Fruit fly (Drosophila melanogaster) whole organism, embryonic: Measurements from ENCODE around the gene Pp1-87B.

ENCODE experiments used
- Abd-B ChIP-seq: fragments of 200-800 bp; sonication (Bioruptor generic); optimal IDR thresholded peaks from 2 replicates; lab custom pipeline; 2018; ENCODE audit warnings: missing biosample characterization, mild to moderate bottlenecking, missing genetic modification characterization, moderate library complexity
- B-H2 ChIP-seq: fragments of 200-800 bp; sonication (Bioruptor generic); optimal IDR thresholded peaks from 2 replicates; lab custom pipeline; 2018; ENCODE audit warnings: missing biosample characterization, mild to moderate bottlenecking, missing genetic modification characterization
- CG10274 ChIP-seq: fragments of 200-800 bp; sonication (Bioruptor generic); optimal IDR thresholded peaks from 3 replicates; lab custom pipeline; 2017; ENCODE audit warnings: missing biosample characterization, mild to moderate bottlenecking, missing genetic modification characterization
- CG10959 ChIP-seq: fragments of 200-800 bp; sonication (Bioruptor generic); IDR thresholded peaks from 2 replicates; pipeline ENCODE4 v1.3.6; 2022; ENCODE audit warnings: missing biosample characterization, missing genetic modification characterization
- CG11456 ChIP-seq: fragments of 200-800 bp; sonication (Bioruptor generic); IDR thresholded peaks from 3 replicates; pipeline ENCODE4 v1.3.6; 2022; ENCODE audit warnings: missing biosample characterization, missing genetic modification characterization
- CG12236 ChIP-seq: fragments of 200-800 bp; sonication (Bioruptor generic); optimal IDR thresholded peaks from 2 replicates; lab custom pipeline; 2016; ENCODE audit warnings: missing biosample characterization, missing genetic modification characterization
- CG14667 ChIP-seq: fragments of 200-800 bp; sonication (Bioruptor generic); IDR thresholded peaks from 2 replicates; pipeline ENCODE4 v1.3.6; 2022; ENCODE audit warnings: missing biosample characterization, missing genetic modification characterization
- CG14965 ChIP-seq: fragments of 200-800 bp; sonication (Bioruptor generic); optimal IDR thresholded peaks from 2 replicates; lab custom pipeline; 2016; ENCODE audit warnings: missing biosample characterization, missing genetic modification characterization, borderline replicate concordance
- CG18619 ChIP-seq: fragments of 200-800 bp; sonication (Bioruptor generic); optimal IDR thresholded peaks from 3 replicates; lab custom pipeline; 2017; ENCODE audit warnings: missing biosample characterization, mild to moderate bottlenecking, missing genetic modification characterization
- CG2889 ChIP-seq: fragments of 200-800 bp; sonication (Bioruptor generic); IDR thresholded peaks from 3 replicates; pipeline ENCODE4 v1.3.6; 2022; ENCODE audit warnings: missing biosample characterization, missing genetic modification characterization
- CG3065 ChIP-seq: fragments of 200-800 bp; sonication (Bioruptor generic); optimal IDR thresholded peaks from 2 replicates; lab custom pipeline; 2016; ENCODE audit warnings: missing biosample characterization, missing genetic modification characterization
- CG31441 ChIP-seq: fragments of 200-800 bp; sonication (Bioruptor generic); IDR thresholded peaks from 2 replicates; pipeline ENCODE4 v1.3.6; 2022; ENCODE audit warnings: missing biosample characterization, missing genetic modification characterization
- CG3281 ChIP-seq: fragments of 200-800 bp; sonication (Bioruptor generic); optimal IDR thresholded peaks from 3 replicates; lab custom pipeline; 2017; ENCODE audit warnings: missing biosample characterization, mild to moderate bottlenecking, missing genetic modification characterization
- CG3407 ChIP-seq: fragments of 200-800 bp; sonication (Bioruptor generic); optimal IDR thresholded peaks from 2 replicates; lab custom pipeline; 2018; ENCODE audit warnings: missing biosample characterization, mild to moderate bottlenecking, missing genetic modification characterization
- CG6254 ChIP-seq: fragments of 200-800 bp; sonication (Bioruptor generic); optimal IDR thresholded peaks from 3 replicates; lab custom pipeline; 2017; ENCODE audit warnings: mild to moderate bottlenecking, missing biosample characterization, missing genetic modification reagents, missing genetic modification characterization
- CG6683 ChIP-seq: fragments of 200-800 bp; sonication (Bioruptor generic); optimal IDR thresholded peaks from 2 replicates; lab custom pipeline; 2017; ENCODE audit warnings: missing biosample characterization, mild to moderate bottlenecking, missing genetic modification characterization, missing genetic modification reagents
- CG6791 ChIP-seq: fragments of 200-800 bp; sonication (Bioruptor generic); IDR thresholded peaks from 3 replicates; pipeline ENCODE4 v1.3.6; 2022; ENCODE audit warnings: missing biosample characterization, missing genetic modification characterization; ENCODE audit not compliant: partially characterized antibody
- CG7745 ChIP-seq: fragments of 200-800 bp; sonication (Bioruptor generic); optimal IDR thresholded peaks from 2 replicates; lab custom pipeline; 2018; ENCODE audit warnings: missing biosample characterization, mild to moderate bottlenecking, missing genetic modification characterization, moderate library complexity
- CG8359 ChIP-seq: fragments of 200-800 bp; sonication (Bioruptor generic); optimal IDR thresholded peaks from 2 replicates; lab custom pipeline; 2017; ENCODE audit warnings: missing biosample characterization, mild to moderate bottlenecking, missing genetic modification characterization, borderline replicate concordance
- CG8388 ChIP-seq: fragments of 200-800 bp; sonication (Bioruptor generic); optimal IDR thresholded peaks from 2 replicates; lab custom pipeline; 2019; ENCODE audit warnings: missing biosample characterization, mild to moderate bottlenecking, missing genetic modification characterization, moderate library complexity
- CG8478 ChIP-seq: fragments of >200 bp; optimal IDR thresholded peaks from 2 replicates; lab custom pipeline; 2018
- CG9876 ChIP-seq: fragments of 200-800 bp; sonication (Bioruptor generic); optimal IDR thresholded peaks from 2 replicates; lab custom pipeline; 2016; ENCODE audit warnings: missing biosample characterization, missing genetic modification characterization
- CkIIα-i1 ChIP-seq: fragments of 200-800 bp; sonication (Bioruptor generic); IDR thresholded peaks from 2 replicates; pipeline ENCODE4 v1.3.6; 2022; ENCODE audit warnings: missing biosample characterization, missing genetic modification characterization
- Dad ChIP-seq: fragments of 200-800 bp; sonication (Bioruptor generic); optimal IDR thresholded peaks from 3 replicates; lab custom pipeline; 2016; ENCODE audit warnings: missing biosample characterization, missing genetic modification characterization
- Dfd ChIP-seq, 2 experiments: fragments of >200 bp; optimal IDR thresholded peaks; 2 replicates each; lab custom pipeline; 2017; ENCODE audit warnings: missing biosample characterization in 2 of 2, missing genetic modification characterization in 2 of 2
- E2f1 ChIP-seq: fragments of 200-800 bp; sonication (Bioruptor generic); IDR thresholded peaks from 2 replicates; pipeline ENCODE4 v1.3.6; 2022; ENCODE audit warnings: missing biosample characterization, missing genetic modification characterization
- H15 ChIP-seq: fragments of 200-800 bp; sonication (Bioruptor generic); IDR thresholded peaks from 3 replicates; pipeline ENCODE4 v1.3.6; 2022; ENCODE audit warnings: missing biosample characterization, missing genetic modification characterization
- HLH4C ChIP-seq: fragments of 200-800 bp; sonication (Bioruptor generic); IDR thresholded peaks from 3 replicates; pipeline ENCODE4 v1.3.6; 2022; ENCODE audit warnings: missing biosample characterization, missing genetic modification characterization; ENCODE audit not compliant: partially characterized antibody
- Hr51 ChIP-seq, 2 experiments: fragments of 200-800 bp; sonication (Bioruptor generic); optimal IDR thresholded peaks; 2 replicates in 1 of 2; 3 replicates in 1 of 2; lab custom pipeline; 2016 to 2018; ENCODE audit warnings: missing biosample characterization in 2 of 2, missing genetic modification characterization in 2 of 2, mild to moderate bottlenecking in 1 of 2, moderate library complexity in 1 of 2
- Jarid2 ChIP-seq: fragments of 200-800 bp; sonication (Bioruptor generic); optimal IDR thresholded peaks from 3 replicates; lab custom pipeline; 2017; ENCODE audit warnings: mild to moderate bottlenecking, missing biosample characterization, missing genetic modification reagents, missing genetic modification characterization
- Med ChIP-seq: fragments of 200-800 bp; sonication (Bioruptor generic); peaks from one replicate; lab custom pipeline; 2016; ENCODE audit warnings: missing biosample characterization, missing genetic modification characterization, mild to moderate bottlenecking, inconsistent platforms, moderate library complexity
- aop ChIP-seq: fragments of 200-800 bp; sonication (Bioruptor generic); IDR thresholded peaks from 2 replicates; pipeline ENCODE4 v1.3.6; 2022; ENCODE audit warnings: missing biosample characterization, missing genetic modification characterization
- ato ChIP-seq: fragments of 200-800 bp; sonication (Bioruptor generic); IDR thresholded peaks from 2 replicates; pipeline ENCODE4 v1.3.6; 2022; ENCODE audit warnings: missing biosample characterization, missing genetic modification characterization; ENCODE audit not compliant: partially characterized antibody
- ci ChIP-seq: fragments of 200-800 bp; sonication (Bioruptor generic); IDR thresholded peaks from 3 replicates; pipeline ENCODE4 v1.3.6; 2022; ENCODE audit warnings: missing biosample characterization, missing genetic modification characterization
- dpn ChIP-seq, 2 experiments: fragments of 200-800 bp; sonication (Bioruptor generic); optimal IDR thresholded peaks; 3 replicates each; lab custom pipeline; 2016; ENCODE audit warnings: missing biosample characterization in 2 of 2, missing genetic modification characterization in 2 of 2
- ewg ChIP-seq: fragments of 200-800 bp; sonication (Bioruptor generic); optimal IDR thresholded peaks from 3 replicates; lab custom pipeline; 2017; ENCODE audit warnings: mild to moderate bottlenecking, missing biosample characterization, missing genetic modification reagents, missing genetic modification characterization
- fd3F ChIP-seq: fragments of 200-800 bp; sonication (Bioruptor generic); optimal IDR thresholded peaks from 2 replicates; lab custom pipeline; 2018; ENCODE audit warnings: missing biosample characterization, mild to moderate bottlenecking, missing genetic modification characterization, moderate library complexity
- gro ChIP-seq: fragments of 200-800 bp; sonication (Bioruptor generic); optimal IDR thresholded peaks from 2 replicates; lab custom pipeline; 2016; ENCODE audit warnings: missing biosample characterization, missing genetic modification characterization
- mld ChIP-seq: fragments of 200-800 bp; sonication (Bioruptor generic); IDR thresholded peaks from 3 replicates; pipeline ENCODE4 v1.3.6; 2022; ENCODE audit warnings: missing biosample characterization, missing genetic modification characterization; ENCODE audit not compliant: partially characterized antibody
- nau ChIP-seq: fragments of 200-800 bp; sonication (Bioruptor generic); optimal IDR thresholded peaks from 3 replicates; lab custom pipeline; 2017; ENCODE audit warnings: missing biosample characterization, mild to moderate bottlenecking, missing genetic modification characterization, missing genetic modification reagents
- nmo ChIP-seq: fragments of 200-800 bp; sonication (Bioruptor generic); optimal IDR thresholded peaks from 2 replicates; lab custom pipeline; 2018; ENCODE audit warnings: missing biosample characterization, mild to moderate bottlenecking, missing genetic modification characterization, moderate library complexity
- odd ChIP-seq: fragments of 200-800 bp; sonication (Bioruptor generic); optimal IDR thresholded peaks from 2 replicates; lab custom pipeline; 2017; ENCODE audit warnings: missing biosample characterization, mild to moderate bottlenecking, missing genetic modification characterization
- peb ChIP-seq: fragments of 200-800 bp; sonication (Bioruptor generic); IDR thresholded peaks from 2 replicates; pipeline ENCODE4 v1.3.6; 2022; ENCODE audit warnings: missing biosample characterization, missing genetic modification characterization
- phol ChIP-seq: fragments of 200-800 bp; sonication (Bioruptor generic); optimal IDR thresholded peaks from 3 replicates; lab custom pipeline; 2018; ENCODE audit warnings: missing biosample characterization, mild to moderate bottlenecking, missing genetic modification characterization, moderate library complexity
- psq ChIP-seq: fragments of 200-800 bp; sonication (Bioruptor generic); optimal IDR thresholded peaks from 2 replicates; lab custom pipeline; 2017; ENCODE audit warnings: missing biosample characterization, missing genetic modification characterization
- pum ChIP-seq: fragments of 200-800 bp; sonication (Bioruptor generic); optimal IDR thresholded peaks from 2 replicates; lab custom pipeline; 2016; ENCODE audit warnings: missing biosample characterization, missing genetic modification characterization
- so ChIP-seq: fragments of 200-800 bp; sonication (Bioruptor generic); IDR thresholded peaks from 3 replicates; pipeline ENCODE4 v1.3.6; 2022; ENCODE audit warnings: missing biosample characterization, missing genetic modification characterization
- sr ChIP-seq: fragments of 200-800 bp; sonication (Bioruptor generic); IDR thresholded peaks from 3 replicates; pipeline ENCODE4 v1.3.6; 2022; ENCODE audit warnings: missing biosample characterization, missing genetic modification characterization
- tap ChIP-seq: fragments of 200-800 bp; optimal IDR thresholded peaks from 3 replicates; lab custom pipeline; 2019; ENCODE audit warnings: missing biosample characterization, mild to moderate bottlenecking, missing genetic modification characterization, moderate library complexity
- tin ChIP-seq: fragments of 200-800 bp; sonication (Bioruptor generic); optimal IDR thresholded peaks from 3 replicates; lab custom pipeline; 2016; ENCODE audit warnings: missing biosample characterization, missing genetic modification characterization
- vfl ChIP-seq: fragments of 200-800 bp; sonication (Bioruptor generic); optimal IDR thresholded peaks from 2 replicates; lab custom pipeline; 2016; ENCODE audit warnings: missing biosample characterization, missing genetic modification characterization
- yki ChIP-seq: fragments of >200 bp; optimal IDR thresholded peaks from 3 replicates; lab custom pipeline; 2018

The Pp1-87B gene

DNA sequence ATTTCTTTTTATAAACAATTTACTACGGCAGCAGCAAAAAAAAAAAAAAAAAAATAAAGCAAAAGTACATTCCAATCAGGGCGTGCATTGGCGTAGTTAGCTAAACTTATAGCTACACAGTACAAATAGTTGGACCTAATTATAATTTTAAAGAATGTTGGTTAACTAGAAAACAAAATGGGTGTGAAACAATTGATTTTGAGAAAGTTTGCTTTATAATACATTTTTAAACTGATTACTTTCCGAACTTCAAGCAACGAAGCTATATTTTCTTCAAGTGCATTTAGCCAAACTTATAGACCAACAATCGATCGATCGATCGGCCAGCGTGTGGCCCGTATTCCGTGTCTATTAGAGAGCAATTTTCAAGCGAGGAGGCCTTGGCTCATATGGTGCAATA, 25.7 kb upstream of the Pp1-87B start (continued):
- TF ChIP-seq nmo (GFP tag; lab: Kevin White, UChicago) (peak; percentile 27), aop (no peak), CG3065 (GFP tag; lab: Kevin White, UChicago) (no peak), CG3407 (no peak), CG10959 (GFP tag; lab: Robert Waterston, UW) (no peak), peb (no peak), pum (peak; percentile 17), CG14965 (GFP tag; lab: Kevin White, UChicago) (no peak), CG8359 (no peak), CG11456 (GFP tag; lab: Robert Waterston, UW) (no peak), dpn (GFP tag; optimal IDR thresholded peaks at IDR 0.05; lab: Kevin White, UChicago) (peak in 1 of 2 experiments; percentile 22), Dfd (GFP tag; optimal IDR thresholded peaks at IDR 0.05; lab: Kevin White, UChicago) (no peak), Hr51 (GFP tag; optimal IDR thresholded peaks at IDR 0.05; lab: Kevin White, UChicago) (peak in 1 of 2 experiments; percentile 77), Abd-B (GFP tag; lab: Kevin White, UChicago) (no peak), CG14667 (GFP tag; lab: Robert Waterston, UW) (no peak), CG9876 (no peak), CG2889 (GFP tag; lab: Robert Waterston, UW) (no peak), ci (GFP tag; lab: Robert Waterston, UW) (peak; percentile 58; the same call in 2 of the 3 replicates), Dad (no peak), CG18619 (no peak), CG8388 (GFP tag; lab: Kevin White, UChicago) (peak; percentile 16), tap (tag; lab: Kevin White, UChicago) (peak; percentile 57), tin (GFP tag; lab: Kevin White, UChicago) (peak; percentile 19), fd3F (GFP tag; lab: Kevin White, UChicago) (no peak), mld (GFP tag; lab: Robert Waterston, UW) (no peak), HLH4C (GFP tag; lab: Robert Waterston, UW) (no peak), vfl (no peak), CG31441 (no peak; the same call in 1 of the 2 replicates), CG6683 (GFP tag; lab: Kevin White, UChicago) (no peak), ewg (GFP tag; lab: Kevin White, UChicago) (no peak), psq (GFP tag; lab: Kevin White, UChicago) (no peak), nau (GFP tag; lab: Kevin White, UChicago) (no peak), CG6254 (GFP tag; lab: Kevin White, UChicago) (no peak), H15 (no peak), Jarid2 (GFP tag; lab: Kevin White, UChicago) (no peak), CkIIα-i1 (GFP tag; lab: Robert Waterston, UW) (no peak), CG7745 (tag; lab: Kevin White, UChicago) (no peak), sr (GFP tag; lab: Robert Waterston, UW) (no peak), yki (lab: Kevin White, UChicago) (no peak), CG12236 (GFP tag; lab: Kevin White, UChicago) (no peak), ato (no peak), gro (GFP tag; lab: Kevin White, UChicago) (no peak), CG8478 (lab: Kevin White, UChicago) (no peak), E2f1 (no peak), odd (GFP tag; lab: Kevin White, UChicago) (peak; percentile 6), CG6791 (GFP tag; lab: Robert Waterston, UW) (no peak), so (no peak), phol (peak; percentile 47), B-H2 (GFP tag; lab: Kevin White, UChicago) (no peak), Med (GFP tag; lab: Kevin White, UChicago) (peak; percentile 80), CG3281 (GFP tag; lab: Kevin White, UChicago) (peak; percentile 14), CG10274 (GFP tag; lab: Kevin White, UChicago) (no peak)
